Fruit fly (Drosophila melanogaster): ENCODE data around the gene Eig71Ef.

Gene Eig71Ef

DNA sequence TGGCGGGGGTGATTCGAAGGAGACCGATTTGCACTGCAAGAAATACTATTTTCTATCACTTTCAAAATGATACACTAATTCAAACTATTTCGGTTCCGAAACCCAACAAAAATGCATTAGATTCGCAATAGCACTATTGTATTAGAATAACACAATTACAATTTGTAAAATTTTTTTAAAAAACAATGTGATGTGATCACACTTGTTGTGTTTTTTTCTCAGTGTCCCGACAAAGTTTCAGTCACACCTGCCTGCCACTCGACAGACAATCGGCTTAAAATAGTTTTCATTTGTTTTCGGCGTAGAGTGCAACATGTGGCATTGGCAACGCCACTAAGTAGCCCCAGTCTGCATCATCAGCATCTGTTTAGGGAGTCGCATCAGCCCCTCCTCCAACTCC is 17.9 kb upstream of the Eig71Ef start (continued):
- TF ChIP-seq CG8944 (GFP tag; optimal IDR thresholded peaks at IDR 0.05) = peak; percentile 42
- no peak for TF ChIP-seq eyg (GFP tag; optimal IDR thresholded peaks at IDR 0.05)
- TF ChIP-seq CG10267 (tag; optimal IDR thresholded peaks at IDR 0.05) = peak; percentile 81
- no peak for TF ChIP-seq maf-S (GFP tag; optimal IDR thresholded peaks at IDR 0.05)
- peak; percentile 55 for TF ChIP-seq pnt (GFP tag; optimal IDR thresholded peaks at IDR 0.05)
- peak; percentile 81 for TF ChIP-seq CG6254 (GFP tag; optimal IDR thresholded peaks at IDR 0.05)
- TF ChIP-seq gem (tag; optimal IDR thresholded peaks at IDR 0.05) = peak; percentile 87
- TF ChIP-seq usp (GFP tag; optimal IDR thresholded peaks at IDR 0.05) = no peak
- TF ChIP-seq CG4404 (GFP tag; IDR thresholded peaks at IDR 0.05) = peak; percentile 73
- TF ChIP-seq CG7372 (GFP tag; IDR thresholded peaks at IDR 0.05) = 0 out of 2 replicates have a peak, but pooled peaks have one; percentile 21
- TF ChIP-seq ERR (GFP tag; optimal IDR thresholded peaks at IDR 0.05) = no peak
- no peak for TF ChIP-seq Hmx (GFP tag; optimal IDR thresholded peaks at IDR 0.05)
- TF ChIP-seq Dad (GFP tag; optimal IDR thresholded peaks at IDR 0.05) = no peak
- peak; percentile 30; the same call in 1 of the 2 replicates for TF ChIP-seq H2.0 (GFP tag; IDR thresholded peaks at IDR 0.05)
- peak; percentile 68 for TF ChIP-seq CG12236 (GFP tag; optimal IDR thresholded peaks at IDR 0.05)
- TF ChIP-seq CG11085 (GFP tag; IDR thresholded peaks at IDR 0.05) = no peak
- peak; percentile 27 for TF ChIP-seq ewg (GFP tag; optimal IDR thresholded peaks at IDR 0.05)
- TF ChIP-seq CG9609 (GFP tag; optimal IDR thresholded peaks at IDR 0.05) = peak; percentile 50
- TF ChIP-seq p53 (GFP tag; optimal IDR thresholded peaks at IDR 0.05) = no peak
- no peak for TF ChIP-seq HLH4C (GFP tag; IDR thresholded peaks at IDR 0.05; ENCODE audit: partially characterized antibody)
- no peak for TF ChIP-seq stc (GFP tag; IDR thresholded peaks at IDR 0.05)
- TF ChIP-seq TFAM (GFP tag; optimal IDR thresholded peaks at IDR 0.05) = no peak
- peak; percentile 60 for TF ChIP-seq CG33213 (GFP tag; optimal IDR thresholded peaks at IDR 0.05)
- peak; percentile 9 for TF ChIP-seq Elba2 (GFP tag; optimal IDR thresholded peaks at IDR 0.05)
- TF ChIP-seq Drgx (GFP tag; IDR thresholded peaks at IDR 0.05) = no peak
- TF ChIP-seq klu (GFP tag; IDR thresholded peaks at IDR 0.05) = no peak
- peak; percentile 76 for TF ChIP-seq CG1602 (GFP tag; optimal IDR thresholded peaks at IDR 0.05)
- TF ChIP-seq danr (GFP tag; IDR thresholded peaks at IDR 0.05) = no peak
- TF ChIP-seq CrebB (tag; optimal IDR thresholded peaks at IDR 0.05) = no peak
- TF ChIP-seq Dll (GFP tag; IDR thresholded peaks at IDR 0.05; ENCODE audit: partially characterized antibody) = no peak
- no peak for TF ChIP-seq cas (GFP tag; IDR thresholded peaks at IDR 0.05)
- TF ChIP-seq ash1 (GFP tag; optimal IDR thresholded peaks at IDR 0.05) = no peak
- TF ChIP-seq CG4328 (GFP tag; optimal IDR thresholded peaks at IDR 0.05) = no peak
- no peak for TF ChIP-seq slbo (GFP tag; IDR thresholded peaks at IDR 0.05)
- TF ChIP-seq CG18262 (tag; optimal IDR thresholded peaks at IDR 0.05) = peak; percentile 91
- TF ChIP-seq chinmo (GFP tag; IDR thresholded peaks at IDR 0.05; ENCODE audit: partially characterized antibody) = no peak
- TF ChIP-seq CG6654 (GFP tag; optimal IDR thresholded peaks at IDR 0.05) = peak; percentile 46
- peak; percentile 17 for TF ChIP-seq CG13123 (GFP tag; optimal IDR thresholded peaks at IDR 0.05)
- no peak for TF ChIP-seq Atf6 (GFP tag; IDR thresholded peaks at IDR 0.05)
- no peak for TF ChIP-seq CG16779 (GFP tag; IDR thresholded peaks at IDR 0.05)
- TF ChIP-seq dpn (GFP tag; optimal IDR thresholded peaks at IDR 0.05) = peak; percentile 48 to 53
- TF ChIP-seq CG8388 (GFP tag; optimal IDR thresholded peaks at IDR 0.05) = peak; percentile 79
- no peak for TF ChIP-seq toy (GFP tag; IDR thresholded peaks at IDR 0.05)
- no peak for TF ChIP-seq CG12071 (GFP tag; optimal IDR thresholded peaks at IDR 0.05)
- TF ChIP-seq Xbp1 (GFP tag; optimal IDR thresholded peaks at IDR 0.05) = peak; percentile 62
- no peak for TF ChIP-seq zfh2 (GFP tag; optimal IDR thresholded peaks at IDR 0.05)
- no peak for TF ChIP-seq Neu2 (GFP tag; optimal IDR thresholded peaks at IDR 0.05; ENCODE audit: borderline replicate concordance)
- no peak for TF ChIP-seq CG34376 (GFP tag; optimal IDR thresholded peaks at IDR 0.05)
- no peak for TF ChIP-seq hb (GFP tag; IDR thresholded peaks at IDR 0.05; ENCODE audit: partially characterized antibody)
- TF ChIP-seq Sry-β (GFP tag; optimal IDR thresholded peaks at IDR 0.05) = no peak
- TF ChIP-seq CG4617 (GFP tag; optimal IDR thresholded peaks at IDR 0.05; ENCODE audit: borderline replicate concordance) = peak; percentile 28
- no peak for TF ChIP-seq CG18011 (GFP tag; optimal IDR thresholded peaks at IDR 0.05)

Measured in whole organism, embryonic.